Fruit fly (Drosophila melanogaster) whole organism, prepupa: ENCODE data around the gene CG13920.
A peak's percentile ranks its signal among the peaks of the same experiment; 100 is the strongest.

Experiments
- CG10631 ChIP-seq: fragments of 200-800 bp; sonication (Bioruptor generic); optimal IDR thresholded peaks from 2 replicates; lab custom pipeline; 2016; ENCODE audit warnings: missing biosample characterization, missing genetic modification characterization
- CG32006 ChIP-seq: fragments of 200-800 bp; sonication (Bioruptor generic); optimal IDR thresholded peaks from 3 replicates; lab custom pipeline; 2017; ENCODE audit warnings: missing biosample characterization, mild to moderate bottlenecking, missing genetic modification characterization
- CG6808 ChIP-seq: fragments of 200-800 bp; sonication (Bioruptor generic); optimal IDR thresholded peaks from 3 replicates; lab custom pipeline; 2017; ENCODE audit warnings: missing biosample characterization, missing genetic modification characterization, mild to moderate bottlenecking, moderate library complexity, missing genetic modification reagents
- CG8632 ChIP-seq: fragments of 200-800 bp; sonication (Bioruptor generic); optimal IDR thresholded peaks from 3 replicates; lab custom pipeline; 2016; ENCODE audit warnings: missing biosample characterization, missing genetic modification characterization
- Eip93F ChIP-seq: fragments of 200-800 bp; sonication (Bioruptor generic); optimal IDR thresholded peaks from 2 replicates; lab custom pipeline; 2016; ENCODE audit warnings: missing biosample characterization, mild to moderate bottlenecking, missing genetic modification characterization
- Hr39 ChIP-seq: fragments of 200-800 bp; sonication (Bioruptor generic); optimal IDR thresholded peaks from 2 replicates; lab custom pipeline; 2016; ENCODE audit warnings: missing biosample characterization, missing genetic modification characterization
- Hr4 ChIP-seq: fragments of 200-800 bp; sonication (Bioruptor generic); optimal IDR thresholded peaks from 3 replicates; lab custom pipeline; 2016; ENCODE audit warnings: missing biosample characterization, missing genetic modification characterization
- Lpt ChIP-seq: fragments of 200-800 bp; sonication (Bioruptor generic); optimal IDR thresholded peaks from 3 replicates; lab custom pipeline; 2016; ENCODE audit warnings: missing biosample characterization, missing genetic modification characterization
- dac ChIP-seq: fragments of 200-800 bp; sonication (Bioruptor generic); optimal IDR thresholded peaks from 2 replicates; lab custom pipeline; 2017; ENCODE audit warnings: missing biosample characterization, mild to moderate bottlenecking, missing genetic modification characterization
- topi ChIP-seq: fragments of 200-800 bp; sonication (Bioruptor generic); optimal IDR thresholded peaks from 3 replicates; lab custom pipeline; 2016; ENCODE audit warnings: missing biosample characterization, missing genetic modification characterization

- no peak for TF ChIP-seq Hr39 (GFP tag; lab: Kevin White, UChicago)
- TF ChIP-seq CG8632 (GFP tag; lab: Kevin White, UChicago), result no peak
- no peak for TF ChIP-seq Eip93F
- TF ChIP-seq CG6808 (GFP tag; lab: Kevin White, UChicago), result peak; percentile 57
- no peak for TF ChIP-seq dac
- no peak for TF ChIP-seq CG32006
- no peak for TF ChIP-seq Lpt (GFP tag; lab: Kevin White, UChicago)
- TF ChIP-seq CG10631 (GFP tag; lab: Kevin White, UChicago), result peak; percentile 6
- no peak for TF ChIP-seq topi (GFP tag; lab: Kevin White, UChicago)
- no peak for TF ChIP-seq Hr4 (GFP tag; lab: Kevin White, UChicago)
Observed at dm6 chr3L:1679394-1679793, 30.6 kb downstream of the CG13920 start.
